Fruit fly (Drosophila melanogaster): Measurements from ENCODE around the gene CG42507.

The CG42507 gene

dm6 chr3L:14755951-14756723 is 1.6 kb downstream of the CG42507 start (continued):
- peak; percentile 69 for TF ChIP-seq tx (GFP tag; optimal IDR thresholded peaks at IDR 0.05)
- TF ChIP-seq CG9215 (GFP tag; IDR thresholded peaks at IDR 0.05) = peak; percentile 86
- TF ChIP-seq Gsc (GFP tag; IDR thresholded peaks at IDR 0.05) = no peak
- peak; percentile 67 for TF ChIP-seq HmgZ (tag; optimal IDR thresholded peaks at IDR 0.05)
- TF ChIP-seq bbx (GFP tag; IDR thresholded peaks at IDR 0.05; ENCODE audit: partially characterized antibody) = peak; percentile 44; the same call in 1 of the 2 replicates
- peak; percentile 63 for TF ChIP-seq CG4854 (GFP tag; optimal IDR thresholded peaks at IDR 0.05)
- TF ChIP-seq chn (GFP tag; optimal IDR thresholded peaks at IDR 0.05) = peak; percentile 66
- no peak for TF ChIP-seq MESR4 (GFP tag; optimal IDR thresholded peaks at IDR 0.05)
- peak; percentile 37 for TF ChIP-seq CG15073 (GFP tag; optimal IDR thresholded peaks at IDR 0.05)
- peak; percentile 56 for TF ChIP-seq exex (tag; optimal IDR thresholded peaks at IDR 0.05)
- TF ChIP-seq oc (tag; optimal IDR thresholded peaks at IDR 0.05) = peak; percentile 0
- peak; percentile 82 for TF ChIP-seq Nf-YC (tag; optimal IDR thresholded peaks at IDR 0.05)
- TF ChIP-seq CG11695 (GFP tag; IDR thresholded peaks at IDR 0.05) = peak; percentile 87; the same call in 2 of the 3 replicates
- peak; percentile 79; the same call in 2 of the 3 replicates for TF ChIP-seq jigr1 (GFP tag; IDR thresholded peaks at IDR 0.05)
- TF ChIP-seq Xrp1 (GFP tag; IDR thresholded peaks at IDR 0.05) = peak; percentile 72
- TF ChIP-seq CG16815 (GFP tag; optimal IDR thresholded peaks at IDR 0.05) = peak; percentile 78
- TF ChIP-seq MBD-R2 (GFP tag; IDR thresholded peaks at IDR 0.05) = peak; percentile 40
- peak; percentile 76 for TF ChIP-seq jumu (GFP tag; optimal IDR thresholded peaks at IDR 0.05)
- TF ChIP-seq pan (optimal IDR thresholded peaks at IDR 0.05) = no peak
- peak in 1 of 2 experiments; percentile 89 for TF ChIP-seq pan (GFP tag; optimal IDR thresholded peaks at IDR 0.05 in 1 of 2, IDR thresholded peaks at IDR 0.05 in 1 of 2)
- peak; percentile 71 for TF ChIP-seq CG6272 (GFP tag; IDR thresholded peaks at IDR 0.05)
- TF ChIP-seq PHDP (tag; optimal IDR thresholded peaks at IDR 0.05) = peak; percentile 87
- TF ChIP-seq CG17829 (tag; optimal IDR thresholded peaks at IDR 0.05) = peak; percentile 81
- TF ChIP-seq NC2β (GFP tag; optimal IDR thresholded peaks at IDR 0.05) = peak; percentile 56
- TF ChIP-seq Rx (GFP tag; IDR thresholded peaks at IDR 0.05) = no peak
- no peak for TF ChIP-seq CG7963 (GFP tag; IDR thresholded peaks at IDR 0.05; ENCODE audit: partially characterized antibody)
- peak; percentile 12 for TF ChIP-seq CG31365 (tag; optimal IDR thresholded peaks at IDR 0.05)
- TF ChIP-seq tin (GFP tag; optimal IDR thresholded peaks at IDR 0.05) = peak; percentile 80
- no peak for TF ChIP-seq CG17186 (GFP tag; optimal IDR thresholded peaks at IDR 0.05)
- peak; percentile 39 for TF ChIP-seq sna (GFP tag; IDR thresholded peaks at IDR 0.05; ENCODE audit: partially characterized antibody)
- TF ChIP-seq Dll (GFP tag; IDR thresholded peaks at IDR 0.05; ENCODE audit: partially characterized antibody) = no peak
- no peak; the same call in 1 of the 2 replicates for TF ChIP-seq ara (GFP tag; IDR thresholded peaks at IDR 0.05)
- TF ChIP-seq vnd (GFP tag; IDR thresholded peaks at IDR 0.05; ENCODE audit: partially characterized antibody) = no peak
- TF ChIP-seq CG12236 (GFP tag; optimal IDR thresholded peaks at IDR 0.05) = peak; percentile 10
- TF ChIP-seq bigmax (GFP tag; optimal IDR thresholded peaks at IDR 0.05) = no peak
- TF ChIP-seq Ssrp (tag; optimal IDR thresholded peaks at IDR 0.05) = peak; percentile 89
- TF ChIP-seq Ptx1 (GFP tag; IDR thresholded peaks at IDR 0.05) = peak; percentile 90
- TF ChIP-seq pum (GFP tag; optimal IDR thresholded peaks at IDR 0.05) = peak; percentile 67
- TF ChIP-seq mirr (GFP tag; optimal IDR thresholded peaks at IDR 0.05) = peak; percentile 63
- peak; percentile 79 for TF ChIP-seq CG14050 (GFP tag; IDR thresholded peaks at IDR 0.05)
- TF ChIP-seq CG18619 (GFP tag; optimal IDR thresholded peaks at IDR 0.05) = peak; percentile 92
- TF ChIP-seq CG13775 (GFP tag; optimal IDR thresholded peaks at IDR 0.05) = peak; percentile 81
- TF ChIP-seq aop (GFP tag; IDR thresholded peaks at IDR 0.05) = no peak
- peak; percentile 75 for TF ChIP-seq slp2 (GFP tag; optimal IDR thresholded peaks at IDR 0.05)
- TF ChIP-seq salm (tag; optimal IDR thresholded peaks at IDR 0.05) = peak; percentile 67
- peak; percentile 34 for TF ChIP-seq CG3995 (GFP tag; optimal IDR thresholded peaks at IDR 0.05)
- no peak; the same call in 1 of the 2 replicates for TF ChIP-seq Scr (GFP tag; IDR thresholded peaks at IDR 0.05; ENCODE audit: partially characterized antibody)
- TF ChIP-seq CG11085 (GFP tag; IDR thresholded peaks at IDR 0.05) = peak; percentile 67
- peak; percentile 43 for TF ChIP-seq CG10431 (GFP tag; optimal IDR thresholded peaks at IDR 0.05)
